Fruit fly (Drosophila melanogaster) whole organism, pupa: ENCODE data around the gene cDIP.

Source experiments
- CG10348 ChIP-seq: fragments of 200-800 bp; sonication (Bioruptor generic); IDR thresholded peaks from 2 replicates; pipeline ENCODE4 v1.3.6; 2022; ENCODE audit warnings: missing biosample characterization, missing genetic modification characterization
- CG12605 ChIP-seq: fragments of 200-800 bp; sonication (Bioruptor generic); IDR thresholded peaks from 2 replicates; pipeline ENCODE4 v1.3.6; 2022; ENCODE audit warnings: missing biosample characterization, missing genetic modification characterization
- CG13204 ChIP-seq: fragments of 200-800 bp; sonication (Bioruptor generic); optimal IDR thresholded peaks from 2 replicates; lab custom pipeline; 2018; ENCODE audit warnings: missing biosample characterization, mild to moderate bottlenecking, missing genetic modification characterization, moderate library complexity
- CG32121 ChIP-seq: fragments of 200-800 bp; sonication (Bioruptor generic); IDR thresholded peaks from 2 replicates; pipeline ENCODE4 v1.3.6; 2022; ENCODE audit warnings: missing biosample characterization, missing genetic modification characterization
- CG8301 ChIP-seq: fragments of 200-800 bp; sonication (Bioruptor generic); optimal IDR thresholded peaks from 2 replicates; lab custom pipeline; 2018; ENCODE audit warnings: missing biosample characterization, mild to moderate bottlenecking, missing genetic modification characterization
- EcR ChIP-seq: fragments of 200-800 bp; sonication (Bioruptor generic); optimal IDR thresholded peaks from 3 replicates; lab custom pipeline; 2019; ENCODE audit warnings: missing biosample characterization, missing genetic modification characterization, mild to moderate bottlenecking, moderate library complexity, missing genetic modification reagents
- Ets98B ChIP-seq: fragments of 200-800 bp; sonication (Bioruptor generic); IDR thresholded peaks from 2 replicates; pipeline ENCODE4 v1.3.6; 2022; ENCODE audit warnings: missing biosample characterization, missing genetic modification characterization
- Pif1A ChIP-seq: fragments of 200-800 bp; sonication (Bioruptor generic); optimal IDR thresholded peaks from 3 replicates; lab custom pipeline; 2016; ENCODE audit warnings: missing biosample characterization, missing genetic modification characterization
- Pif1B ChIP-seq: fragments of 200-800 bp; sonication (Bioruptor generic); optimal IDR thresholded peaks from 3 replicates; lab custom pipeline; 2016; ENCODE audit warnings: missing biosample characterization, missing genetic modification characterization
- fd96Ca ChIP-seq: fragments of 200-800 bp; sonication (Bioruptor generic); IDR thresholded peaks from 3 replicates; pipeline ENCODE4 v1.3.6; 2022; ENCODE audit warnings: missing biosample characterization, missing genetic modification characterization
- gl ChIP-seq: fragments of 200-800 bp; sonication (Bioruptor generic); optimal IDR thresholded peaks from 2 replicates; lab custom pipeline; 2018; ENCODE audit warnings: missing biosample characterization, mild to moderate bottlenecking, missing genetic modification characterization

DNA sequence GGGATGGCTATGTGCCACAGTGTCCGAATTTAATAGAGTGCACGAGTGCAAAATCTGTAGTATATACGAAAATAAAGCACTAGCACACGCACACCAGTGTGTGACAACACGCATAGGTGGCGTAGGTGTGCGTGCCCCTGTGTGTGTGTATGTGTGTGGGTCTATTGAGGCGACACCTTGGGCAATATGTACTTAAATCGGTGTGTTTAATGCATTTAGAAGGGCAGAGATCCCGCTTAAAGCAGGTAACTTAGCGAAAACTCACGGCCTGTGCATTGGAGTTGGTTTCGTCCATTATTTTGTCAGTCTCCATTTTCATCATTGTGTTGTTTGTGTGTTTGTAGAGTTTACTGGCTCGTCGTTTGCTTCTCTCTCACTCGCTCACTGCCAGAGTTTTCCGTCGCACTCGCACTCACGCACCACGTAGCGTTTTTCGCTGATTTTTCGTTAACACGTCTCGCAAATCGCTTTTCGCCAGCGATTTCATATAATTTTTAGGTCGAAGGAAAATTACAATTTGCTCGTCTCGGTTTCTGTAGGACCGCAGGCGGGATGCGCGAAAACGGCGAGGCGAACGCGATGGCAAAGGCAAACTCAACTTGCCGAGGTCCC, 34.1 kb downstream of the cDIP start:
- TF ChIP-seq Pif1B (GFP tag; lab: Kevin White, UChicago) (no peak), CG10348 (GFP tag; lab: Robert Waterston, UW) (no peak), fd96Ca (GFP tag; lab: Robert Waterston, UW) (no peak), Pif1A (no peak), CG32121 (GFP tag; lab: Robert Waterston, UW) (no peak), EcR (GFP tag; lab: Kevin White, UChicago) (peak; percentile 66), CG12605 (GFP tag; lab: Robert Waterston, UW) (no peak), gl (no peak), CG8301 (no peak), CG13204 (GFP tag; lab: Kevin White, UChicago) (no peak), Ets98B (no peak)
